Worm (Caenorhabditis elegans): ENCODE data around the gene R11H6.5.

Gene R11H6.5

DNA sequence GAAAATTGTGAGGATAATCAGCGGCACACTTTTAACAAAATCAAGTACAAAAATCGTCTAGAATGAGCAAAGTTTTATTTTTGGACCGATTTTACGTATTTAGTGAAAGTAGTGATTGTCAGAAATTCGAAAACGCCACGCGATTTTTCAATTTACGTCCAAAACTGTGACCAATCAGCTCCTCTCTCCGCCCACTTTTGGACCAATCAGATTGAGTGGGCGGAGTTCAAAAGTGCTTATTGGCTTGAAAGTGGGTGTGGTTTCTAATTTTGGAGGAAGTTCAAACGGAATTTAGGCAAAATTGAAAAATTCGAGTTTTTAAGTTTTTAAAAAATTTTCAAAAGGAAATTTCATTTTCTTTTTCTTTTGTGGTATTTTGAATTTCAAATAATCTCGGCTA, 2.4 kb upstream of the R11H6.5 start:
- TF ChIP-seq lin-39 (tag; optimal IDR thresholded peaks at IDR 0.05) = no peak
- TF ChIP-seq snpc-4 (tag; optimal IDR thresholded peaks at IDR 0.05) = no peak
- no peak for TF ChIP-seq spr-3 (GFP tag; optimal IDR thresholded peaks at IDR 0.05)
- no peak for TF ChIP-seq aly-2 (tag; optimal IDR thresholded peaks at IDR 0.05)
- TF ChIP-seq mdt-29 (GFP tag; IDR thresholded peaks at IDR 0.05) = no peak
- no peak for TF ChIP-seq nhr-48 (tag; optimal IDR thresholded peaks at IDR 0.05)

DNA sequence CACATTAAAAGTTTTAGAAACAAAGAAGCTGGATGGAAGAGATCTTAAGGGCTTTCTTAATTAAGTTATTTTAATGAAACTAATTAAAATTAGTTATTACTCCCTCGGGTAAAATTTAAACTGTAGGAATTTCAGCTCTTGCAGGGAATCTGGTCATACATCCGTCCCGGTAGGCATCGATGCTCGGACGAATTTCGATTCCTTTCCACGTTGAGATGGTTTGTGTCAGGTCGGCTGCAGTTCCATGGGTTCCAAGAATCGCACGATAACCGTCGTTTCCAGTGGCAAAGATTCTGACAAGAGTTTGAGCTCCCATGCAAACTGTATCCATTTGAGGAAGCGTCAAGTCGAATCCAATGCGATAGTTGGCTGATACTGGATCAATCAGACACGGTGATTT, 1.2 kb downstream of the R11H6.5 start:
- no peak for TF ChIP-seq ZK546.5 (tag; optimal IDR thresholded peaks at IDR 0.05)
- peak; percentile 57 for TF ChIP-seq aha-1 (tag)

DNA sequence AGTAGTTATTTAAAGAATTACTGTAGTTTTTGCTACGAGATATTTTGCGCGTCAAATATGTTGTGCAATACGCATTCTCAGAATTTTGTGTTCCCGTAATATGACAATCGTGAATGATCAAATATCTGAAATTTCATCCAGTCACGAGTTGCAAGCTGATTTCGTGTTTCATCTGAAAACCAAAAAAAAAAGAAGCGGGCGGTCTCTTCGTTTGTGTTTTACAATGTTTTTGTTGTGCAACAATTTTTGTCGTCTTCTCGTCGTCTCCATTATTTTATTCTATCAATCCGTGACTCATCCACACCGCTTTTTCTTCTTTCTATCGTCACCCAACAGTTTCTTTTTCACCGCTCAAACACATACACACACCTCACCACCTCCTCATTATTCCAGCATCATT, 2.4 kb downstream of the R11H6.5 start, which contains the start of gene R11H6.4:
TSS of gene R11H6.4 (plus strand) at position 301 of the 400 bp plus-strand sequence.
- TF ChIP-seq T26A8.4 (GFP tag; IDR thresholded peaks at IDR 0.05) = no peak
- no peak for TF ChIP-seq ces-1 (GFP tag; optimal IDR thresholded peaks at IDR 0.05)
- no peak for TF ChIP-seq F37D6.2 (tag; optimal IDR thresholded peaks at IDR 0.05)
- TF ChIP-seq mdt-29 (GFP tag; IDR thresholded peaks at IDR 0.05) = no peak
- no peak for TF ChIP-seq daf-19 (GFP tag; conservative IDR thresholded peaks at IDR 0.05)
- TF ChIP-seq D1046.2 (GFP tag; IDR thresholded peaks at IDR 0.05) = no peak

DNA sequence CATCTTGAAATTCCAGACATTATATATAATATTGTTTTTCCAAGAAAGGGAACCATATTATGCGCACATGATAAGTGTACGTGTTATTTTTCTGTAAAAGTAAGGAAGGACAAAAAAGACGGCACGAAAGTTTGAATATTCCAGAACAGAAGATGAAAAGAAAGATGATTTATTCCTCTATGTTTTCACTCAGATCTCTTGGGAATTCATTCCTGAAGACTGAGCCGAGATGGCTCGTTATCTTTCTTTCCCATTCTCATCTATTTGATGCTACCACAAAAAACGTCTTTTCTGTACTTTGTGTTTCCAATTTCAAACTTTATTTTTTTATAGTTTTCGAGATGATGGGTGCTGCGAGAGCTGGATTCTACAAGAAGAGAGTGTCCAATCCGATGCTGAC, 8.3 kb downstream of the R11H6.5 start:
- TF ChIP-seq mxl-3 (GFP tag; optimal IDR thresholded peaks at IDR 0.05) (no peak), aha-1 (tag) (no peak), spr-3 (GFP tag; optimal IDR thresholded peaks at IDR 0.05) (no peak), F44E2.7 (GFP tag; IDR thresholded peaks at IDR 0.05) (no peak), lin-13 (GFP tag; optimal IDR thresholded peaks at IDR 0.05) (no peak), Y105C5A.15 (GFP tag; IDR thresholded peaks at IDR 0.05) (no peak), nhr-42 (GFP tag; IDR thresholded peaks at IDR 0.05) (no peak), unc-130 (GFP tag; optimal IDR thresholded peaks at IDR 0.05) (no peak), ceh-62 (tag; optimal IDR thresholded peaks at IDR 0.05) (no peak)

DNA sequence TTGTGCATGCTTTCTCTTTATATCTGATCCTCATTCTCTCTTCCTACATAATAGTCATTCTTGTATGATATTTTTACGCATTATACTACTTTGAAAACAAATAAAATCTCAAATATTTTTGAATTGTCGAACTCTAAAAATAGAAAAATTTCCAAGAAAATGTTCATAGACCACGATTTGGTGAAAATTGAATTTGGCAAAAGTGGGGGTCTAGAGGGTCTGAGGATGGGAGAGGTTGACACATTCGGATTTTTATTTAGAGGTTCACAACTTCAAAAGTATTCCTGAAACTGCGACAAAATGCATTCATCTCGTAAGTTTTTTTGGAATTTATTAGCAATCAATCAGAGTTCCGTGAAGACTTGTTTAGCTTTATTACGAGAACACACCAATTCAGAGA, 12.1 kb downstream of the R11H6.5 start, which contains the start of gene glb-22:
TSS of gene glb-22 (plus strand) at position 301 of the 400 bp plus-strand sequence.
- no peak for TF ChIP-seq ctbp-1 (GFP tag; IDR thresholded peaks at IDR 0.05)
- no peak for TF ChIP-seq nhr-28 (tag; optimal IDR thresholded peaks at IDR 0.05)
- no peak for TF ChIP-seq F44E2.7 (GFP tag; IDR thresholded peaks at IDR 0.05)
- no peak for TF ChIP-seq snpc-1.2 (GFP tag; IDR thresholded peaks at IDR 0.05)
- TF ChIP-seq fos-1 (tag; optimal IDR thresholded peaks at IDR 0.05) = no peak
- no peak for TF ChIP-seq arid-1 (GFP tag; conservative IDR thresholded peaks at IDR 0.05)
- no peak for TF ChIP-seq nhr-25 (tag; optimal IDR thresholded peaks at IDR 0.05; ENCODE audit: borderline replicate concordance, insufficient read depth)
- TF ChIP-seq D1046.2 (GFP tag; IDR thresholded peaks at IDR 0.05) = no peak
- no peak for TF ChIP-seq hlh-30 (tag; optimal IDR thresholded peaks at IDR 0.05; ENCODE audit: insufficient read depth)

DNA sequence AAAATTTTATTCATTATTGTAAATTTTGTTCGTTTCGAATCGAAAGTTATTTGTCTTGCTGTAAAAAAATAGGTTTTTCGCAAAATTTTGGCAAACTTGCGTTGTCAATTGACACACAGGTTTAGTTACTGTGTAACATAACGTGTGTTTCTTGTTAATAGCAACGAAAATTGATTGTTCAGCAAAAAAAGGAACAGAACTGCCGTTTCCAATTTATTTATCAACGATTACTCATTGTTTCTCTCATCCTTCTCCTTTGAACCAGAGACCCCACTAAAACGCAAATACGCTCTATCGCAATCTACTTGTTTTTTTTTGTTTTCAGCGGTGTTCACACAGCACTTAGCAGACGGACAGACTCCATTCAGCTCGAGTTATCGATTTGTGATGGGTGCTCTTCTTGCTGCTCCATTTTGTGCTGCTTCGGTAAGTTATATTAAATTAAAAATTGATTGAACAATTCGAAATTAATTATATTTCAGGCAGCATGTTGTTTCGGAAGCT, 14.3 kb downstream of the R11H6.5 start, which contains the start of gene R11H6.2:
TSS of gene R11H6.2 (plus strand) at position 326 of the 504 bp plus-strand sequence.
- no peak for TF ChIP-seq ztf-7 (tag; optimal IDR thresholded peaks at IDR 0.05)
- no peak for TF ChIP-seq nhr-11 (tag; optimal IDR thresholded peaks at IDR 0.05)
- TF ChIP-seq rbr-2 (tag; optimal IDR thresholded peaks at IDR 0.05) = peak; percentile 1
- no peak for TF ChIP-seq egl-27 (tag; optimal IDR thresholded peaks at IDR 0.05)
- TF ChIP-seq T20F7.1 (GFP tag; optimal IDR thresholded peaks at IDR 0.05) = no peak
- peak; percentile 71 for TF ChIP-seq mes-2 (tag; optimal IDR thresholded peaks at IDR 0.05; ENCODE audit: poor library complexity, severe bottlenecking)
- no peak for TF ChIP-seq daf-19 (GFP tag; conservative IDR thresholded peaks at IDR 0.05)
- TF ChIP-seq php-3 (GFP tag; IDR thresholded peaks at IDR 0.05) = no peak
- TF ChIP-seq F49E8.2 (tag; optimal IDR thresholded peaks at IDR 0.05; ENCODE audit: borderline replicate concordance) = no peak
- TF ChIP-seq vab-7 (GFP tag; IDR thresholded peaks at IDR 0.05) = no peak
- no peak for TF ChIP-seq saeg-2 (GFP tag; IDR thresholded peaks at IDR 0.05)
- no peak for TF ChIP-seq hif-1 (tag; optimal IDR thresholded peaks at IDR 0.05)
- peak; percentile 48 for TF ChIP-seq nhr-28 (tag; optimal IDR thresholded peaks at IDR 0.05)
- TF ChIP-seq nhr-10 (tag; optimal IDR thresholded peaks at IDR 0.05) = no peak
- no peak for TF ChIP-seq aha-1 (tag)
- TF ChIP-seq pha-4 (GFP tag; IDR thresholded peaks at IDR 0.05) = no peak
- peak; percentile 22 for TF ChIP-seq pha-4 (tag; optimal IDR thresholded peaks at IDR 0.05)
- no peak for TF ChIP-seq nhr-111 (GFP tag; optimal IDR thresholded peaks at IDR 0.05)
- no peak for TF ChIP-seq arid-1 (GFP tag; conservative IDR thresholded peaks at IDR 0.05)
- TF ChIP-seq ceh-62 (tag; optimal IDR thresholded peaks at IDR 0.05) = no peak
- TF ChIP-seq fkh-10 (GFP tag; optimal IDR thresholded peaks at IDR 0.05) = no peak

Data from whole organism, L4 larva.